Fruit fly (Drosophila melanogaster): ENCODE results near the gene Gbeta13F.

Gene Gbeta13F

DNA sequence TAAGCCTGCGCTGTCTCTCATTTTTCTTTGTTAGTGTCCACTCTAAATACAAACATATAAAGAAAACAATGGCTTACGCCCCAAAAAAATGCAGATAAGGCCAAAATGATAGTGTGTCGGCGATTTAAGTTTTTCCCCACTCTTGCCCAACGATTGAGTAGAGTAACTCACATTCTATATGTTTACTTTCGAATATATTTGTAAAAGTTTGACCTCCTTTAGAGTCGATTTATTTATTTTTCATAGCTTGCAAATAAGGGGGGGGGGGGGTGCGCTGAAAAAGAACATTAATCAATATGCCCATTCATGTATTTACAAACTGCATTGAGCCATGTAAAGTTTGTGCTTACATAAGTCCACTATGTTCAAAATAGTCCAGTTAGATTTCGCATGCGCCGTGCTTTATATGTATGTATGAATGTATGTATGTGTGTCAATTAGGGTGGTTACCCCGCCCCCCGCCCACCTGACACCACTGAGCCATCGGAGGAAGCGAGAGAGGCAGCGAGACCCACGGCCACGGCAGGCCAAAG, 33.9 kb downstream of the Gbeta13F start:
- TF ChIP-seq psq (optimal IDR thresholded peaks at IDR 0.05) (no peak), ttk (optimal IDR thresholded peaks at IDR 0.05) (no peak)

DNA sequence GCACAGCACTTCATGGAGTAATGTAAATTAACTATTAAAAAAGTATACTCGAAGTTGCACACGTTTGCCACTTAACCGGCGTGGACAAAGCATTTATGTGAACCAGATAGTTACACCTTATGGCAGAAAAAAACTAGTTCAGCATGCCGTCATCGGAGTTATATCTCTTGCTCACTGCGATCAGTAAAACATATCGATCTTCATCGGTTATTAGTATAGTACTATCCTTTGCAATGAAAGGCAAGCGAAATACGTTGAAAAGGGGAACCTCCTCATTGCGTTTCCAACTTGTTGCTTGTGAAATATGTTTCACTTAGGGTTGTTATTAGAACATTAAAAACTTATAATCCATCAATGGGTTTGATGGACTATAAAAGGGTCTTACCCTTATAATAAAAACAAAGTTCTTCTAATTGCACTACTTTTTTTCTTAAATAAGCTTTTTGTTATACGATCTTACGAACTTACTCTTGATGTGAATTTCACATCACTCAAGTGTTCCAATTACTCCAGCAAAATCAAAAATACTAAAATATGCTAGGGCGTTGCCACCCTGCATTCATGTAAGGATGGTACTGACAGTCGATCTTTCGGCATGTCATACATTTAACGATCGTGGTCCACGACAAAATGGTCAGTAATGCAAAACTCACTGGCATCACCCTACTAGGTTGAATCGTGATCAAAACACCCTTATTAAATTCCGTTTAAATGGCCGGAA, 49.8 kb downstream of the Gbeta13F start, which contains the start of gene CycD:
TSS of gene CycD (minus strand) at position 113 of the 721 bp plus-strand sequence.
- no peak for TF ChIP-seq insv (optimal IDR thresholded peaks at IDR 0.05)
- no peak for TF ChIP-seq h (optimal IDR thresholded peaks at IDR 0.05)
- no peak for TF ChIP-seq ttk (optimal IDR thresholded peaks at IDR 0.05)
- no peak for TF ChIP-seq psq (optimal IDR thresholded peaks at IDR 0.05)
- no peak for TF ChIP-seq Myc (optimal IDR thresholded peaks at IDR 0.05)
- TF ChIP-seq Sin3A (optimal IDR thresholded peaks at IDR 0.05) = no peak

DNA sequence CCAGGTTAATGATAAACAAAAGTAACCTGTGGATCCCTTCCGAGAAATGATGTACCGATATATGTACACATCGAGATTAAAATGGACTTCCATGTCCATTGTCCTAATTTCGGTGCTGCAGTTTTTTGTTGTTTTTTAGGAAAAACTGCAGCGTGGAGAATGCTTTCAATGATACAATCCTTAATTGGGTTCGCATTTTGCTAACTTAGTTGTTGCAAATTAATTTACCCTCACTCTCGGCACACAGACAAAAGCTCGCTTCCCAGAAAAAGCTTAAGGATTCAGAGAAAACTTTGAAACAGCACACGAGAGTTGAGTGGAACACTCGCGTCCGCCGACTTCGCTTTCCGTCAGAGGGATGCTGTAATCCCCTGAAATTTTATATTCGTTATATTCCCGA, 50.7 kb downstream of the Gbeta13F start, which contains the start of gene Lrp4:
TSS of gene Lrp4 (plus strand) at position 301 of the 400 bp plus-strand sequence.
- no peak for TF ChIP-seq Sin3A (optimal IDR thresholded peaks at IDR 0.05)
- no peak for TF ChIP-seq insv (optimal IDR thresholded peaks at IDR 0.05)
- no peak for TF ChIP-seq h (optimal IDR thresholded peaks at IDR 0.05)
- TF ChIP-seq Myc (optimal IDR thresholded peaks at IDR 0.05) = no peak
- no peak for TF ChIP-seq ttk (optimal IDR thresholded peaks at IDR 0.05)
- TF ChIP-seq psq (optimal IDR thresholded peaks at IDR 0.05) = no peak

Measured in Kc167 (cell line).